Worm (Caenorhabditis elegans): ENCODE results near the gene ttr-9.

ce11 chrIV:9464345-9464783 is 41.8 kb downstream of the ttr-9 start:
- no peak for TF ChIP-seq ceh-44 (GFP tag; IDR thresholded peaks at IDR 0.05)
- no peak for TF ChIP-seq lin-39 (tag; optimal IDR thresholded peaks at IDR 0.05)
- TF ChIP-seq nhr-76 (tag; optimal IDR thresholded peaks at IDR 0.05) = no peak
- no peak for TF ChIP-seq lim-7 (GFP tag; IDR thresholded peaks at IDR 0.05)
- no peak for TF ChIP-seq ztf-11 (tag; optimal IDR thresholded peaks at IDR 0.05)
- TF ChIP-seq F44E2.7 (GFP tag; IDR thresholded peaks at IDR 0.05) = no peak
- no peak for TF ChIP-seq F26F4.8 (GFP tag; conservative IDR thresholded peaks at IDR 0.05)
- TF ChIP-seq zag-1 (tag; optimal IDR thresholded peaks at IDR 0.05) = no peak
- TF ChIP-seq nhr-10 (tag; optimal IDR thresholded peaks at IDR 0.05) = no peak

Measured in whole organism, L4 larva.